Worm (Caenorhabditis elegans) whole organism, L1 larva: Measurements from ENCODE around the gene C03H5.7.

Experiments
- efl-1 ChIP-seq, 4 experiments: fragments of 150-350 bp; optimal IDR thresholded peaks in 3 of 4; peaks in 1 of 4; 1 replicate in 1 of 4; 2 replicates in 3 of 4; lab custom pipeline; 2014; ENCODE audit warnings: missing biosample characterization in 2 of 4, missing genetic modification characterization in 2 of 4, missing genetic modification reagents in 2 of 4
- unc-130 ChIP-seq: fragments of 150-350 bp; optimal IDR thresholded peaks from 2 replicates; lab custom pipeline; 2017; ENCODE audit warnings: missing biosample characterization, missing genetic modification characterization, inconsistent platforms

DNA sequence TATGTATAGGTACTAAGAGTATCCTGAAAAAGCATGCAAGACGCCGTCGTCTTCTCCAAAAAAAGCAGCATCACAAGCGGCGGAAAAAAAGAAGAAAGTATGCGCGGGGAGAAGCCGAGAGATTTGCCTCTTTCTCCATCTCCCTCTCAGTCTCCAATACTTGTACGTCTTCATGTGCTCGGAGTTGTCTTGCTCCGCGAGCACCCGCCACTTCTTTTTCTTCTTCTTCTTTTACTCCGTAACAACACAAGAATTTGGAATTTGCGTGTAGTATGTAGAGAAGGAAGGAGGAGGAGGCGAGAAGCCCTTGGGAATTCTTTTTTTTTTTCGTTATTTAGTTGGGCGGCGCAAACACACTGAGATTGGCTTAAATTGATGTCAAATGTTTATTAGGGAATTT, 21.2 kb downstream of the C03H5.7 start:
- TF ChIP-seq efl-1 (optimal IDR thresholded peaks at IDR 0.05; lab: Kevin White, UChicago) (peak in 1 of 2 experiments; percentile 22), efl-1 (GFP tag; optimal IDR thresholded peaks at IDR 0.05 in 1 of 2; lab: Kevin White, UChicago) (peak in 1 of 2 experiments; percentile 70), unc-130 (no peak)
